Worm (Caenorhabditis elegans) whole organism, young adult: ENCODE data around the gene drh-1.

ENCODE experiments used
- B0261.1 ChIP-seq: sonication (generic microtip); optimal IDR thresholded peaks from 2 replicates; lab custom pipeline; 2016; ENCODE audit warnings: mild to moderate bottlenecking, missing genetic modification characterization, moderate library complexity, missing compliant biosample characterization
- C17E4.6 ChIP-seq: fragments of 200-800 bp; sonication (Bioruptor generic); IDR thresholded peaks from 2 replicates; pipeline ENCODE4 v1.3.6; 2022; ENCODE audit warnings: missing genetic modification reagents, missing genetic modification characterization, missing compliant biosample characterization
- F49E8.2 ChIP-seq: sonication (generic microtip); optimal IDR thresholded peaks from 3 replicates; lab custom pipeline; 2017; ENCODE audit warnings: missing genetic modification characterization, mild to moderate bottlenecking, missing compliant biosample characterization, antibody characterized with exemption, moderate library complexity; ENCODE audit not compliant: insufficient read depth
- F57C9.4 ChIP-seq: sonication (generic microtip); optimal IDR thresholded peaks from 2 replicates; lab custom pipeline; 2017; ENCODE audit warnings: mild to moderate bottlenecking, missing genetic modification characterization, missing compliant biosample characterization
- T07F8.4 ChIP-seq: sonication (generic microtip); optimal IDR thresholded peaks from 2 replicates; lab custom pipeline; 2016; ENCODE audit warnings: mild to moderate bottlenecking, missing genetic modification characterization, moderate library complexity, missing compliant biosample characterization
- Y53G8AR.9 ChIP-seq: fragments of 200-800 bp; sonication (Bioruptor generic); conservative IDR thresholded peaks from 2 replicates; pipeline ENCODE4 v1.3.6; 2022; ENCODE audit warnings: missing genetic modification reagents, missing genetic modification characterization, missing compliant biosample characterization
- Y67H2A.10 ChIP-seq: fragments of 200-800 bp; sonication (Bioruptor generic); conservative IDR thresholded peaks from 2 replicates; pipeline ENCODE4 v1.3.6; 2022; ENCODE audit warnings: missing genetic modification reagents, missing genetic modification characterization, missing compliant biosample characterization
- aptf-3 ChIP-seq: fragments of 200-800 bp; sonication (Bioruptor generic); IDR thresholded peaks from 2 replicates; pipeline ENCODE4 v1.3.6; 2022; ENCODE audit warnings: missing genetic modification characterization, missing compliant biosample characterization
- attf-3 ChIP-seq: fragments of 200-800 bp; sonication (Bioruptor generic); conservative IDR thresholded peaks from 2 replicates; pipeline ENCODE4 v1.3.6; 2022; ENCODE audit warnings: missing genetic modification reagents, missing genetic modification characterization, missing compliant biosample characterization
- attf-5 ChIP-seq: fragments of 200-800 bp; sonication (Bioruptor generic); optimal IDR thresholded peaks from 2 replicates; lab custom pipeline; 2018; ENCODE audit warnings: mild to moderate bottlenecking, missing genetic modification characterization, missing compliant biosample characterization
- cebp-1 ChIP-seq, 2 experiments: fragments of 200-800 bp in 1 of 2; sonication (Bioruptor generic) in 1 of 2; sonication (generic microtip) in 1 of 2; IDR thresholded peaks in 1 of 2; optimal IDR thresholded peaks in 1 of 2; 2 replicates each; pipeline versions ENCODE4 v1.3.6 to Lab custom; 2017 to 2022; ENCODE audit warnings: missing compliant biosample characterization in 2 of 2, missing genetic modification characterization in 2 of 2, mild to moderate bottlenecking in 1 of 2, missing genetic modification reagents in 1 of 2, moderate library complexity in 1 of 2
- ceh-100 ChIP-seq: fragments of 200-800 bp; sonication (Bioruptor generic); IDR thresholded peaks from 2 replicates; pipeline ENCODE4 v1.3.6; 2022; ENCODE audit warnings: missing genetic modification reagents, missing genetic modification characterization, missing compliant biosample characterization
- chd-7 ChIP-seq: sonication (generic microtip); optimal IDR thresholded peaks from 2 replicates; lab custom pipeline; 2016; ENCODE audit warnings: mild to moderate bottlenecking, missing genetic modification characterization, moderate library complexity, missing compliant biosample characterization
- die-1 ChIP-seq: sonication (generic microtip); optimal IDR thresholded peaks from 2 replicates; lab custom pipeline; 2016; ENCODE audit warnings: missing genotype, mild to moderate bottlenecking, missing genetic modification characterization, missing compliant biosample characterization
- egrh-3 ChIP-seq: fragments of 200-800 bp; sonication (Bioruptor generic); IDR thresholded peaks from 2 replicates; pipeline ENCODE4 v1.3.6; 2022; ENCODE audit warnings: missing genetic modification reagents, missing genetic modification characterization, missing compliant biosample characterization
- hlh-26 ChIP-seq: fragments of 200-800 bp; sonication (Bioruptor generic); conservative IDR thresholded peaks from 2 replicates; pipeline ENCODE4 v1.3.6; 2022; ENCODE audit warnings: missing genetic modification reagents, missing genetic modification characterization, missing compliant biosample characterization
- hmg-1.2 ChIP-seq: fragments of 200-800 bp; sonication (Bioruptor generic); IDR thresholded peaks from 2 replicates; pipeline ENCODE4 v1.3.6; 2022; ENCODE audit warnings: missing genetic modification reagents, missing genetic modification characterization, missing compliant biosample characterization
- hmg-20 ChIP-seq: fragments of 200-800 bp; sonication (Bioruptor generic); IDR thresholded peaks from 2 replicates; pipeline ENCODE4 v1.3.6; 2022; ENCODE audit warnings: missing genetic modification reagents, missing genetic modification characterization, missing compliant biosample characterization
- madf-10 ChIP-seq: sonication (generic microtip); optimal IDR thresholded peaks from 2 replicates; lab custom pipeline; 2016; ENCODE audit warnings: mild to moderate bottlenecking, missing genetic modification characterization, missing compliant biosample characterization
- mcd-1 ChIP-seq: fragments of 200-800 bp; sonication (Bioruptor generic); IDR thresholded peaks from 2 replicates; pipeline ENCODE4 v1.3.6; 2022; ENCODE audit warnings: missing genetic modification reagents, missing genetic modification characterization, missing compliant biosample characterization
- mxl-1 ChIP-seq: sonication (generic microtip); optimal IDR thresholded peaks from 2 replicates; lab custom pipeline; 2016; ENCODE audit warnings: missing genetic modification characterization, missing compliant biosample characterization
- nfya-1 ChIP-seq: sonication (generic microtip); optimal IDR thresholded peaks from 2 replicates; lab custom pipeline; 2017; ENCODE audit warnings: antibody characterized with exemption, missing compliant biosample characterization, missing genetic modification characterization, borderline replicate concordance; ENCODE audit not compliant: insufficient read depth
- nhr-179 ChIP-seq: sonication (generic microtip); optimal IDR thresholded peaks from 2 replicates; lab custom pipeline; 2016; ENCODE audit warnings: mild to moderate bottlenecking, missing genetic modification characterization, missing compliant biosample characterization
- nhr-27 ChIP-seq: fragments of 200-800 bp; sonication (Bioruptor generic); optimal IDR thresholded peaks from 2 replicates; lab custom pipeline; 2018; ENCODE audit warnings: mild to moderate bottlenecking, missing genetic modification characterization, moderate library complexity, missing compliant biosample characterization
- nhr-80 ChIP-seq: sonication (generic microtip); optimal IDR thresholded peaks from 2 replicates; lab custom pipeline; 2016; ENCODE audit warnings: missing genetic modification characterization, missing compliant biosample characterization
- nhr-90 ChIP-seq: sonication (generic microtip); optimal IDR thresholded peaks from 2 replicates; lab custom pipeline; 2016; ENCODE audit warnings: missing genotype, mild to moderate bottlenecking, missing genetic modification characterization, missing compliant biosample characterization
- rcor-1 ChIP-seq: fragments of 200-800 bp; sonication (Bioruptor generic); IDR thresholded peaks from 2 replicates; pipeline ENCODE4 v1.3.6; 2022; ENCODE audit warnings: missing genetic modification reagents, missing genetic modification characterization, missing compliant biosample characterization
- snpc-3.4 ChIP-seq: sonication (generic microtip); optimal IDR thresholded peaks from 2 replicates; lab custom pipeline; 2017; ENCODE audit warnings: missing genetic modification characterization, mild to moderate bottlenecking, missing compliant biosample characterization, antibody characterized with exemption, moderate library complexity, missing genotype, missing genetic modification reagents
- snpc-4 ChIP-seq, 5 experiments: fragments of 150-350 bp in 1 of 5; sonication (generic microtip) in 4 of 5; optimal IDR thresholded peaks; 2 replicates each; lab custom pipeline; 2014 to 2018; ENCODE audit warnings: missing genetic modification characterization in 5 of 5, missing biosample characterization in 3 of 5, antibody characterized with exemption in 2 of 5, mild to moderate bottlenecking in 2 of 5, missing compliant biosample characterization in 2 of 5, missing genotype in 2 of 5, moderate library complexity in 2 of 5, missing genetic modification reagents in 1 of 5
- somi-1 ChIP-seq: fragments of 200-800 bp; sonication (Bioruptor generic); optimal IDR thresholded peaks from 2 replicates; lab custom pipeline; 2018; ENCODE audit warnings: mild to moderate bottlenecking, missing genetic modification characterization, missing compliant biosample characterization
- tbp1 ChIP-seq: fragments of 200-800 bp; sonication (Bioruptor generic); optimal IDR thresholded peaks from 2 replicates; lab custom pipeline; 2018; ENCODE audit warnings: mild to moderate bottlenecking, missing genetic modification characterization, missing compliant biosample characterization
- ztf-26 ChIP-seq: sonication (generic microtip); optimal IDR thresholded peaks from 2 replicates; lab custom pipeline; 2017; ENCODE audit warnings: missing genetic modification characterization, missing compliant biosample characterization
- ztf-28 ChIP-seq: fragments of 200-800 bp; sonication (Bioruptor generic); IDR thresholded peaks from 2 replicates; pipeline ENCODE4 v1.3.6; 2022; ENCODE audit warnings: missing genetic modification reagents, missing genetic modification characterization, missing compliant biosample characterization
- ztf-3 ChIP-seq: fragments of 200-800 bp; sonication (Bioruptor generic); optimal IDR thresholded peaks from 2 replicates; lab custom pipeline; 2018; ENCODE audit warnings: mild to moderate bottlenecking, missing genetic modification characterization, missing compliant biosample characterization

drh-1 gene

ce11 chrIV:6576728-6577101, 36.4 kb downstream of the drh-1 start:
- TF ChIP-seq nhr-27 (tag; lab: Kevin White, UChicago) = no peak
- TF ChIP-seq hmg-1.2 (GFP tag; lab: Robert Waterston, UW) = peak; percentile 82; the same call in 1 of the 2 replicates
- TF ChIP-seq tbp1 (GFP tag; lab: Kevin White, UChicago) = peak; percentile 16
- TF ChIP-seq madf-10 (tag; lab: Kevin White, UChicago) = no peak
- TF ChIP-seq attf-5 (GFP tag; lab: Kevin White, UChicago) = peak; percentile 27
- no peak for TF ChIP-seq snpc-4 (GFP tag; optimal IDR thresholded peaks at IDR 0.05; lab: Kevin White, UChicago)
- TF ChIP-seq snpc-4 (tag; optimal IDR thresholded peaks at IDR 0.05; lab: Kevin White, UChicago) = peak in 1 of 4 experiments; percentile 19
- TF ChIP-seq ztf-26 = peak; percentile 12
- TF ChIP-seq nfya-1 (tag; lab: Kevin White, UChicago) = no peak
- no peak for TF ChIP-seq attf-3 (GFP tag; lab: Robert Waterston, UW)
- no peak for TF ChIP-seq nhr-90 (tag; lab: Kevin White, UChicago)
- TF ChIP-seq nhr-80 = peak; percentile 34
- peak; percentile 35 for TF ChIP-seq snpc-3.4 (tag; lab: Kevin White, UChicago)
- peak; percentile 41; the same call in 1 of the 2 replicates for TF ChIP-seq mcd-1 (GFP tag; lab: Robert Waterston, UW)
- TF ChIP-seq rcor-1 (GFP tag; lab: Robert Waterston, UW) = peak; percentile 21; the same call in 1 of the 2 replicates
- TF ChIP-seq cebp-1 (GFP tag; IDR thresholded peaks at IDR 0.05; lab: Robert Waterston, UW) = no peak
- TF ChIP-seq cebp-1 (tag; optimal IDR thresholded peaks at IDR 0.05; lab: Kevin White, UChicago) = peak; percentile 61
- TF ChIP-seq, all 124 proteins: peak for 10

ce11 chrIV:6575959-6576727, 37.0 kb downstream of the drh-1 start:
- TF ChIP-seq F49E8.2 (tag; lab: Kevin White, UChicago) = no peak
- TF ChIP-seq T07F8.4 (tag; lab: Kevin White, UChicago) = no peak
- no peak for TF ChIP-seq chd-7 (tag; lab: Kevin White, UChicago)
- no peak for TF ChIP-seq aptf-3
- TF ChIP-seq nhr-27 (tag; lab: Kevin White, UChicago) = no peak
- no peak for TF ChIP-seq C17E4.6
- TF ChIP-seq ztf-28 (GFP tag; lab: Robert Waterston, UW) = no peak
- no peak for TF ChIP-seq mxl-1
- TF ChIP-seq mcd-1 (GFP tag; lab: Robert Waterston, UW) = peak; percentile 35; the same call in 1 of the 2 replicates
- TF ChIP-seq hmg-20 (GFP tag; lab: Robert Waterston, UW) = no peak
- no peak for TF ChIP-seq Y53G8AR.9 (GFP tag; lab: Robert Waterston, UW)
- TF ChIP-seq ceh-100 (GFP tag; lab: Robert Waterston, UW) = no peak
- peak; percentile 25 for TF ChIP-seq attf-5 (GFP tag; lab: Kevin White, UChicago)
- TF ChIP-seq Y67H2A.10 = no peak
- TF ChIP-seq ztf-3 (GFP tag; lab: Kevin White, UChicago) = no peak
- no peak for TF ChIP-seq rcor-1 (GFP tag; lab: Robert Waterston, UW)
- no peak for TF ChIP-seq die-1 (tag; lab: Kevin White, UChicago)
- TF ChIP-seq snpc-3.4 (tag; lab: Kevin White, UChicago) = no peak
- no peak for TF ChIP-seq somi-1 (GFP tag; lab: Kevin White, UChicago)
- TF ChIP-seq nhr-179 (tag; lab: Kevin White, UChicago) = no peak
- TF ChIP-seq hmg-1.2 (GFP tag; lab: Robert Waterston, UW) = peak; percentile 55
- TF ChIP-seq egrh-3 (GFP tag; lab: Robert Waterston, UW) = 0 out of 2 replicates have a peak, but pooled peaks have one; percentile 21
- no peak for TF ChIP-seq hlh-26 (GFP tag; lab: Robert Waterston, UW)
- no peak for TF ChIP-seq B0261.1 (tag; lab: Kevin White, UChicago)
- no peak for TF ChIP-seq F57C9.4 (tag; lab: Kevin White, UChicago)
